Fruit fly (Drosophila melanogaster) whole organism, embryonic: ENCODE data around the gene E2f1.

Experiments used
- Aef1 ChIP-seq: fragments of 200-800 bp; sonication (Bioruptor generic); IDR thresholded peaks from 3 replicates; pipeline ENCODE4 v1.3.6; 2022; ENCODE audit warnings: missing biosample characterization, missing genetic modification characterization
- B-H1 ChIP-seq: fragments of 200-800 bp; sonication (Bioruptor generic); IDR thresholded peaks from 3 replicates; pipeline ENCODE4 v1.3.6; 2022; ENCODE audit warnings: missing biosample characterization, missing genetic modification characterization
- B-H2 ChIP-seq: fragments of 200-800 bp; sonication (Bioruptor generic); optimal IDR thresholded peaks from 2 replicates; lab custom pipeline; 2018; ENCODE audit warnings: missing biosample characterization, mild to moderate bottlenecking, missing genetic modification characterization
- BEAF-32 ChIP-seq: fragments of 200-800 bp; sonication (Bioruptor generic); optimal IDR thresholded peaks from 3 replicates; lab custom pipeline; 2017; ENCODE audit warnings: missing biosample characterization, missing genetic modification characterization, mild to moderate bottlenecking, moderate library complexity, missing genetic modification reagents
- CG10366 ChIP-seq: fragments of 200-800 bp; sonication (Bioruptor generic); IDR thresholded peaks from 2 replicates; pipeline ENCODE4 v1.3.6; 2022; ENCODE audit warnings: missing biosample characterization, missing genetic modification characterization
- CG10431 ChIP-seq: fragments of 200-800 bp; sonication (Bioruptor generic); optimal IDR thresholded peaks from 3 replicates; lab custom pipeline; 2018; ENCODE audit warnings: missing biosample characterization, mild to moderate bottlenecking, missing genetic modification characterization
- CG10543 ChIP-seq: fragments of 200-800 bp; sonication (Bioruptor generic); optimal IDR thresholded peaks from 3 replicates; lab custom pipeline; 2017; ENCODE audit warnings: missing biosample characterization, mild to moderate bottlenecking, missing genetic modification characterization, moderate library complexity
- CG11456 ChIP-seq: fragments of 200-800 bp; sonication (Bioruptor generic); IDR thresholded peaks from 3 replicates; pipeline ENCODE4 v1.3.6; 2022; ENCODE audit warnings: missing biosample characterization, missing genetic modification characterization
- CG14965 ChIP-seq: fragments of 200-800 bp; sonication (Bioruptor generic); optimal IDR thresholded peaks from 2 replicates; lab custom pipeline; 2016; ENCODE audit warnings: missing biosample characterization, missing genetic modification characterization, borderline replicate concordance
- CG1602 ChIP-seq: fragments of 200-800 bp; sonication (Bioruptor generic); optimal IDR thresholded peaks from 3 replicates; lab custom pipeline; 2016; ENCODE audit warnings: missing biosample characterization, missing genetic modification characterization
- CG17612 ChIP-seq: fragments of 200-800 bp; sonication (Bioruptor generic); IDR thresholded peaks from 2 replicates; pipeline ENCODE4 v1.3.6; 2022; ENCODE audit warnings: missing biosample characterization, missing genetic modification characterization
- CG1832 ChIP-seq: fragments of 200-800 bp; sonication (Bioruptor generic); optimal IDR thresholded peaks from 2 replicates; lab custom pipeline; 2017; ENCODE audit warnings: missing biosample characterization, mild to moderate bottlenecking, missing genetic modification characterization, inconsistent platforms
- CG18619 ChIP-seq: fragments of 200-800 bp; sonication (Bioruptor generic); optimal IDR thresholded peaks from 3 replicates; lab custom pipeline; 2017; ENCODE audit warnings: missing biosample characterization, mild to moderate bottlenecking, missing genetic modification characterization
- CG3163 ChIP-seq: fragments of 200-800 bp; sonication (Bioruptor generic); optimal IDR thresholded peaks from 3 replicates; lab custom pipeline; 2016; ENCODE audit warnings: missing biosample characterization, missing genetic modification characterization
- CG4707 ChIP-seq: fragments of 200-800 bp; sonication (Bioruptor generic); optimal IDR thresholded peaks from 2 replicates; lab custom pipeline; 2018; ENCODE audit warnings: missing biosample characterization, mild to moderate bottlenecking, missing genetic modification characterization, moderate library complexity
- CG5180 ChIP-seq: fragments of 200-800 bp; sonication (Bioruptor generic); optimal IDR thresholded peaks from 3 replicates; lab custom pipeline; 2017; ENCODE audit warnings: missing biosample characterization, missing genetic modification characterization, mild to moderate bottlenecking, moderate library complexity, missing genetic modification reagents
- CG6272 ChIP-seq: fragments of 200-800 bp; sonication (Bioruptor generic); IDR thresholded peaks from 2 replicates; pipeline ENCODE4 v1.3.6; 2022; ENCODE audit warnings: missing biosample characterization, missing genetic modification characterization
- CG6654 ChIP-seq: fragments of 200-800 bp; sonication (Bioruptor generic); optimal IDR thresholded peaks from 2 replicates; lab custom pipeline; 2017; ENCODE audit warnings: missing biosample characterization, mild to moderate bottlenecking, missing genetic modification characterization
- CG6689 ChIP-seq: fragments of 200-800 bp; sonication (Bioruptor generic); IDR thresholded peaks from 2 replicates; pipeline ENCODE4 v1.3.6; 2022; ENCODE audit warnings: missing biosample characterization, missing genetic modification characterization
- CG7372 ChIP-seq: fragments of 200-800 bp; sonication (Bioruptor generic); IDR thresholded peaks from 2 replicates; pipeline ENCODE4 v1.3.6; 2022; ENCODE audit warnings: missing biosample characterization, missing genetic modification characterization
- CG7963 ChIP-seq: fragments of 200-800 bp; sonication (Bioruptor generic); IDR thresholded peaks from 3 replicates; pipeline ENCODE4 v1.3.6; 2022; ENCODE audit warnings: missing biosample characterization, missing genetic modification characterization; ENCODE audit not compliant: partially characterized antibody
- CG8089 ChIP-seq: fragments of 200-800 bp; sonication (Bioruptor generic); optimal IDR thresholded peaks from 3 replicates; lab custom pipeline; 2016; ENCODE audit warnings: missing biosample characterization, missing genetic modification characterization
- CG9797 ChIP-seq: fragments of 200-800 bp; sonication (Bioruptor generic); optimal IDR thresholded peaks from 3 replicates; lab custom pipeline; 2018; ENCODE audit warnings: missing biosample characterization, mild to moderate bottlenecking, missing genetic modification characterization
- CTCF ChIP-seq: fragments of 200-800 bp; sonication (Bioruptor generic); optimal IDR thresholded peaks from 2 replicates; lab custom pipeline; 2017; ENCODE audit warnings: missing biosample characterization, mild to moderate bottlenecking, missing genetic modification characterization, moderate library complexity
- Dad ChIP-seq: fragments of 200-800 bp; sonication (Bioruptor generic); optimal IDR thresholded peaks from 3 replicates; lab custom pipeline; 2016; ENCODE audit warnings: missing biosample characterization, missing genetic modification characterization
- Eip74EF ChIP-seq, 2 experiments: fragments of 200-800 bp in 1 of 2; fragments of >200 bp in 1 of 2; sonication (Bioruptor generic) in 1 of 2; optimal IDR thresholded peaks; 2 replicates each; lab custom pipeline; 2017 to 2019; ENCODE audit warnings: missing biosample characterization in 2 of 2, missing genetic modification characterization in 2 of 2, mild to moderate bottlenecking in 1 of 2, moderate library complexity in 1 of 2
- HLHmδ ChIP-seq: fragments of 200-800 bp; sonication (Bioruptor generic); optimal IDR thresholded peaks from 2 replicates; lab custom pipeline; 2018; ENCODE audit warnings: missing biosample characterization, mild to moderate bottlenecking, missing genetic modification characterization, moderate library complexity
- Hr3 ChIP-seq: fragments of 200-800 bp; sonication (Bioruptor generic); optimal IDR thresholded peaks from 3 replicates; lab custom pipeline; 2016; ENCODE audit warnings: missing biosample characterization, missing genetic modification characterization
- MESR4 ChIP-seq: fragments of 200-800 bp; sonication (Bioruptor generic); optimal IDR thresholded peaks from 2 replicates; lab custom pipeline; 2018; ENCODE audit warnings: missing biosample characterization, mild to moderate bottlenecking, missing genetic modification characterization, moderate library complexity
- Mes4 ChIP-seq: fragments of 200-800 bp; sonication (Bioruptor generic); optimal IDR thresholded peaks from 2 replicates; lab custom pipeline; 2016; ENCODE audit warnings: missing biosample characterization, missing genetic modification characterization
- Myb ChIP-seq: fragments of 200-800 bp; sonication (Bioruptor generic); optimal IDR thresholded peaks from 2 replicates; lab custom pipeline; 2016; ENCODE audit warnings: missing biosample characterization, missing genetic modification characterization
- Rfx ChIP-seq: fragments of 200-800 bp; sonication (Bioruptor generic); IDR thresholded peaks from 2 replicates; pipeline ENCODE4 v1.3.6; 2022; ENCODE audit warnings: missing biosample characterization, missing genetic modification characterization
- Tbp ChIP-seq: fragments of >200 bp; optimal IDR thresholded peaks from 2 replicates; lab custom pipeline; 2018; ENCODE audit warnings: missing biosample characterization, missing genetic modification characterization
- Xrp1 ChIP-seq: fragments of 200-800 bp; sonication (Bioruptor generic); IDR thresholded peaks from 2 replicates; pipeline ENCODE4 v1.3.6; 2022; ENCODE audit warnings: missing biosample characterization, missing genetic modification characterization
- ara ChIP-seq: fragments of 200-800 bp; sonication (Bioruptor generic); IDR thresholded peaks from 2 replicates; pipeline ENCODE4 v1.3.6; 2022; ENCODE audit warnings: missing biosample characterization, missing genetic modification characterization
- bbx ChIP-seq: fragments of 200-800 bp; sonication (Bioruptor generic); IDR thresholded peaks from 2 replicates; pipeline ENCODE4 v1.3.6; 2022; ENCODE audit warnings: missing biosample characterization, missing genetic modification characterization; ENCODE audit not compliant: partially characterized antibody
- dm ChIP-seq: fragments of 200-800 bp; sonication (Bioruptor generic); optimal IDR thresholded peaks from 3 replicates; lab custom pipeline; 2016; ENCODE audit warnings: missing biosample characterization, missing genetic modification characterization
- eyg ChIP-seq: fragments of 200-800 bp; sonication (Bioruptor generic); optimal IDR thresholded peaks from 3 replicates; lab custom pipeline; 2016; ENCODE audit warnings: missing biosample characterization, missing genetic modification characterization
- grn ChIP-seq: fragments of 200-800 bp; sonication (Bioruptor generic); optimal IDR thresholded peaks from 3 replicates; lab custom pipeline; 2017; ENCODE audit warnings: missing biosample characterization, missing genetic modification characterization
- lola ChIP-seq, 3 experiments: fragments of >200 bp in 2 of 3; fragments of 200-800 bp in 1 of 3; sonication (Bioruptor generic) in 1 of 3; optimal IDR thresholded peaks; 2 replicates each; lab custom pipeline; 2017 to 2019; ENCODE audit warnings: missing biosample characterization in 3 of 3, missing genetic modification characterization in 3 of 3, mild to moderate bottlenecking in 1 of 3, moderate library complexity in 1 of 3
- luna ChIP-seq: fragments of 200-800 bp; sonication (Bioruptor generic); optimal IDR thresholded peaks from 2 replicates; lab custom pipeline; 2016; ENCODE audit warnings: missing biosample characterization, missing genetic modification characterization
- nmo ChIP-seq: fragments of 200-800 bp; sonication (Bioruptor generic); optimal IDR thresholded peaks from 2 replicates; lab custom pipeline; 2018; ENCODE audit warnings: missing biosample characterization, mild to moderate bottlenecking, missing genetic modification characterization, moderate library complexity
- p53 ChIP-seq: fragments of 200-800 bp; sonication (Bioruptor generic); optimal IDR thresholded peaks from 2 replicates; lab custom pipeline; 2016; ENCODE audit warnings: missing biosample characterization, missing genetic modification characterization
- pb ChIP-seq: fragments of 200-800 bp; sonication (Bioruptor generic); optimal IDR thresholded peaks from 3 replicates; lab custom pipeline; 2016; ENCODE audit warnings: missing biosample characterization, missing genetic modification characterization
- ranshi ChIP-seq: fragments of 200-800 bp; sonication (Bioruptor generic); IDR thresholded peaks from 2 replicates; pipeline ENCODE4 v1.3.6; 2022; ENCODE audit warnings: missing biosample characterization, missing genetic modification characterization
- ro ChIP-seq: fragments of 200-800 bp; sonication (Bioruptor generic); IDR thresholded peaks from 2 replicates; pipeline ENCODE4 v1.3.6; 2022; ENCODE audit warnings: missing biosample characterization, missing genetic modification characterization
- sd ChIP-seq: fragments of 200-800 bp; sonication (Bioruptor generic); optimal IDR thresholded peaks from 3 replicates; lab custom pipeline; 2018; ENCODE audit warnings: missing biosample characterization, mild to moderate bottlenecking, missing genetic modification characterization, moderate library complexity
- seq ChIP-seq: fragments of 200-800 bp; sonication (Bioruptor generic); IDR thresholded peaks from 2 replicates; pipeline ENCODE4 v1.3.6; 2022; ENCODE audit warnings: missing biosample characterization, missing genetic modification characterization
- tin ChIP-seq: fragments of 200-800 bp; sonication (Bioruptor generic); optimal IDR thresholded peaks from 3 replicates; lab custom pipeline; 2016; ENCODE audit warnings: missing biosample characterization, missing genetic modification characterization
- tna ChIP-seq: fragments of 200-800 bp; sonication (Bioruptor generic); IDR thresholded peaks from 2 replicates; pipeline ENCODE4 v1.3.6; 2022; ENCODE audit warnings: missing biosample characterization, missing genetic modification characterization; ENCODE audit not compliant: partially characterized antibody
- trem ChIP-seq: fragments of 200-800 bp; optimal IDR thresholded peaks from 3 replicates; lab custom pipeline; 2019; ENCODE audit warnings: missing biosample characterization, mild to moderate bottlenecking, missing genetic modification characterization, moderate library complexity
- tx ChIP-seq: fragments of 200-800 bp; sonication (Bioruptor generic); optimal IDR thresholded peaks from 2 replicates; lab custom pipeline; 2016; ENCODE audit warnings: missing biosample characterization, missing genetic modification characterization

E2f1 gene

DNA sequence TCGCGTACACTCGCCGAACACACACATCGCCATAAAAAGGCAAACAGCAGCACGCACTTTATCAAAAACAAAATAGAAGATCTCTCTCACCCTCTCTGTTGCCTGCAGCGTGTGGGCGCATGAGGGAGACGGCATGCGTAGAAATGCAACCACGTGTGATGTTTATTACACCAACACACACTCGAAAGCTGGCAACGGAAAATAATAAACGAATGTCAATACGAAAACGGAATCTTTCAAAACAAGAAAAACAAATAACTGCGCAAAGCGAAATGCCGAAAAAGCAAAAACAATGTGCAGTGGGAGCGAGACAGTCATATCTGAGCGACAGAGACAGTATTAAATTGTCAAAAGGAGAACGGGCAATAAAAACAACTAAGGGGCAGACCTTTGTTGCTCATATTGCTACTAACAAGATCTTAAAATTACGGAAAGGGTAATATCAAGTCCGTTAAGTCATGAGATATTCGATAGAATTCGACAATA lies 47.3 kb downstream of the E2f1 start (continued):
- TF ChIP-seq grn (GFP tag; lab: Kevin White, UChicago) (peak; percentile 75), CG3163 (GFP tag; lab: Kevin White, UChicago) (peak; percentile 79), CG1832 (GFP tag; lab: Kevin White, UChicago) (peak; percentile 88), CG6654 (GFP tag; lab: Kevin White, UChicago) (no peak), MESR4 (GFP tag; lab: Kevin White, UChicago) (peak; percentile 24), luna (GFP tag; lab: Kevin White, UChicago) (peak; percentile 66), seq (GFP tag; lab: Robert Waterston, UW) (no peak), CG7372 (GFP tag; lab: Robert Waterston, UW) (no peak), trem (peak; percentile 27), ranshi (GFP tag; lab: Robert Waterston, UW) (no peak), HLHmδ (GFP tag; lab: Kevin White, UChicago) (peak; percentile 56), Dad (GFP tag; lab: Kevin White, UChicago) (peak; percentile 74), BEAF-32 (no peak), bbx (GFP tag; lab: Robert Waterston, UW) (no peak), lola (GFP tag; optimal IDR thresholded peaks at IDR 0.05; lab: Kevin White, UChicago) (peak in 1 of 3 experiments; percentile 60), CTCF (GFP tag; lab: Kevin White, UChicago) (peak; percentile 53), ro (GFP tag; lab: Robert Waterston, UW) (no peak), Myb (GFP tag; lab: Kevin White, UChicago) (peak; percentile 61), CG6689 (GFP tag; lab: Robert Waterston, UW) (no peak), sd (tag; lab: Kevin White, UChicago) (peak; percentile 97), ara (GFP tag; lab: Robert Waterston, UW) (no peak), CG11456 (GFP tag; lab: Robert Waterston, UW) (no peak), CG17612 (GFP tag; lab: Robert Waterston, UW) (no peak), Xrp1 (no peak), Tbp (GFP tag; lab: Kevin White, UChicago) (no peak), eyg (GFP tag; lab: Kevin White, UChicago) (peak; percentile 87), tin (GFP tag; lab: Kevin White, UChicago) (no peak), tna (GFP tag; lab: Robert Waterston, UW) (no peak), Aef1 (GFP tag; lab: Robert Waterston, UW) (no peak), Eip74EF (GFP tag; optimal IDR thresholded peaks at IDR 0.05; lab: Kevin White, UChicago) (peak in 1 of 2 experiments; percentile 85), CG7963 (GFP tag; lab: Robert Waterston, UW) (no peak), CG10431 (peak; percentile 81), dm (peak; percentile 96), Rfx (no peak), CG10543 (GFP tag; lab: Kevin White, UChicago) (peak; percentile 94), CG5180 (GFP tag; lab: Kevin White, UChicago) (peak; percentile 83), nmo (GFP tag; lab: Kevin White, UChicago) (no peak), tx (GFP tag; lab: Kevin White, UChicago) (peak; percentile 60), B-H1 (GFP tag; lab: Robert Waterston, UW) (no peak), CG14965 (GFP tag; lab: Kevin White, UChicago) (peak; percentile 81), CG8089 (peak; percentile 87), Mes4 (GFP tag; lab: Kevin White, UChicago) (peak; percentile 92), pb (GFP tag; lab: Kevin White, UChicago) (peak; percentile 87), CG6272 (no peak), Hr3 (GFP tag; lab: Kevin White, UChicago) (no peak), CG10366 (GFP tag; lab: Robert Waterston, UW) (no peak), CG1602 (peak; percentile 16), p53 (peak; percentile 67), CG4707 (peak; percentile 76), B-H2 (GFP tag; lab: Kevin White, UChicago) (peak; percentile 78), CG9797 (GFP tag; lab: Kevin White, UChicago) (peak; percentile 39), CG18619 (GFP tag; lab: Kevin White, UChicago) (peak; percentile 73)
